Fruit fly (Drosophila melanogaster) whole organism, adult: Measurements from ENCODE around the gene noc.

Experiments
- CG12768 ChIP-seq: fragments of 200-800 bp; sonication (Bioruptor generic); optimal IDR thresholded peaks from 2 replicates; lab custom pipeline; 2017; ENCODE audit warnings: missing biosample characterization, missing genetic modification characterization, mild to moderate bottlenecking, moderate library complexity, missing genetic modification reagents
- CG1620 ChIP-seq: fragments of 200-800 bp; sonication (Bioruptor generic); optimal IDR thresholded peaks from 2 replicates; lab custom pipeline; 2016; ENCODE audit warnings: missing biosample characterization, missing genetic modification characterization
- CG7045 ChIP-seq: fragments of 200-800 bp; sonication (Bioruptor generic); optimal IDR thresholded peaks from 2 replicates; lab custom pipeline; 2017; ENCODE audit warnings: missing biosample characterization, mild to moderate bottlenecking, missing genetic modification characterization
- CG7101 ChIP-seq: fragments of 200-800 bp; sonication (Bioruptor generic); optimal IDR thresholded peaks from 2 replicates; lab custom pipeline; 2018; ENCODE audit warnings: missing biosample characterization, mild to moderate bottlenecking, missing genetic modification characterization, moderate library complexity
- Crg-1 ChIP-seq: fragments of 200-800 bp; sonication (Bioruptor generic); optimal IDR thresholded peaks from 2 replicates; lab custom pipeline; 2016; ENCODE audit warnings: missing biosample characterization, missing genetic modification characterization
- ovo ChIP-seq: fragments of 200-800 bp; sonication (Bioruptor generic); optimal IDR thresholded peaks from 2 replicates; lab custom pipeline; 2016; ENCODE audit warnings: missing biosample characterization, missing genetic modification characterization
- toe ChIP-seq: fragments of 200-800 bp; sonication (Bioruptor generic); optimal IDR thresholded peaks from 2 replicates; lab custom pipeline; 2016; ENCODE audit warnings: missing biosample characterization, missing genetic modification characterization

DNA sequence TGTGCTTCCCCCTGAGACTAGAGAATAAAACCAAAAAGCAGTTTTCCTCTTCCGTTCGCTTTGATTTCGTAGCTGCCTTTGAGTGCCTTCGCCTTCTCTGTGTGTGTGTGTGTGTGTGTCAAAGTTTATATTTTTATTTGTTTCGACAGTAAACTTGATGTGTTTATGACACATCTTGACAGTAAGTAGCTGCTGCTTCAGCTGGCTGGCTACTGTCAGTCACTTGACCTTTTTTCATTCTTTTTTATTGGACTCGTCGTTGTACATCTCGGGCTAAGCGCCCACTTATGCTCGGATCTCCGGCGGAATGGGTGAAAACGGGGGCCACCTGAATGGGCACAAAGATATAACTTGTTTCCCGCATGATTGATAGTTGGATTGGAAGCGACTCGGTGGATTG, 33.8 kb upstream of the noc start:
- TF ChIP-seq CG7045 (GFP tag; lab: Kevin White, UChicago) (no peak), CG12768 (no peak), toe (GFP tag; lab: Kevin White, UChicago) (no peak), Crg-1 (GFP tag; lab: Kevin White, UChicago) (no peak), ovo (GFP tag; lab: Kevin White, UChicago) (no peak), CG7101 (tag; lab: Kevin White, UChicago) (no peak), CG1620 (GFP tag; lab: Kevin White, UChicago) (no peak)
